Fruit fly (Drosophila melanogaster): ENCODE data around the gene Jon65Aii.

The Jon65Aii gene

dm6 chr3L:6085988-6086387, 33.9 kb downstream of the Jon65Aii start:
- TF ChIP-seq ERR (GFP tag; optimal IDR thresholded peaks at IDR 0.05) (no peak), Elba2 (GFP tag; optimal IDR thresholded peaks at IDR 0.05) (no peak), tin (GFP tag; optimal IDR thresholded peaks at IDR 0.05) (no peak), CG12071 (GFP tag; optimal IDR thresholded peaks at IDR 0.05) (no peak), Optix (GFP tag; IDR thresholded peaks at IDR 0.05) (no peak), slbo (GFP tag; IDR thresholded peaks at IDR 0.05) (peak; percentile 68), CG6175 (GFP tag; IDR thresholded peaks at IDR 0.05) (no peak), CG1529 (GFP tag; optimal IDR thresholded peaks at IDR 0.05) (no peak), kah (GFP tag; optimal IDR thresholded peaks at IDR 0.05) (no peak), CG31441 (GFP tag; IDR thresholded peaks at IDR 0.05) (0 out of 2 replicates have a peak, but pooled peaks have one; percentile 11), Taf1 (GFP tag; IDR thresholded peaks at IDR 0.05) (no peak), Xrp1 (GFP tag; IDR thresholded peaks at IDR 0.05) (peak; percentile 40; the same call in 1 of the 2 replicates), sens (GFP tag) (peak; percentile 69), h (optimal IDR thresholded peaks at IDR 0.05) (no peak), Camta (GFP tag; optimal IDR thresholded peaks at IDR 0.05) (peak; percentile 51), CG8290 (GFP tag; optimal IDR thresholded peaks at IDR 0.05) (no peak), CG8290 (tag; optimal IDR thresholded peaks at IDR 0.05) (peak in 1 of 2 experiments; percentile 5), HLH3B (GFP tag; IDR thresholded peaks at IDR 0.05) (no peak), Hmr (GFP tag; optimal IDR thresholded peaks at IDR 0.05) (peak; percentile 38), B-H1 (GFP tag; IDR thresholded peaks at IDR 0.05) (no peak), CG13123 (GFP tag; optimal IDR thresholded peaks at IDR 0.05) (no peak), CG9876 (GFP tag; optimal IDR thresholded peaks at IDR 0.05) (no peak), usp (GFP tag; optimal IDR thresholded peaks at IDR 0.05) (no peak), Nf-YB (GFP tag; optimal IDR thresholded peaks at IDR 0.05) (no peak), CG30431 (GFP tag; optimal IDR thresholded peaks at IDR 0.05) (no peak), Side (GFP tag; optimal IDR thresholded peaks at IDR 0.05) (no peak), Sry-β (GFP tag; optimal IDR thresholded peaks at IDR 0.05) (no peak), danr (GFP tag; IDR thresholded peaks at IDR 0.05) (no peak), CG14441 (GFP tag; IDR thresholded peaks at IDR 0.05) (no peak), Six4 (GFP tag; optimal IDR thresholded peaks at IDR 0.05) (no peak), trem (tag; optimal IDR thresholded peaks at IDR 0.05) (no peak), CG13775 (GFP tag; optimal IDR thresholded peaks at IDR 0.05) (no peak), CG11093 (GFP tag; IDR thresholded peaks at IDR 0.05) (no peak), CG8944 (GFP tag; optimal IDR thresholded peaks at IDR 0.05) (no peak), CG32532 (GFP tag; IDR thresholded peaks at IDR 0.05) (no peak), Ravus (GFP tag; IDR thresholded peaks at IDR 0.05) (no peak), her (GFP tag; optimal IDR thresholded peaks at IDR 0.05) (no peak), Doc2 (GFP tag; IDR thresholded peaks at IDR 0.05) (no peak), CG2202 (tag; optimal IDR thresholded peaks at IDR 0.05) (no peak), pum (GFP tag; optimal IDR thresholded peaks at IDR 0.05) (peak; percentile 22), CkIIα-i1 (GFP tag; IDR thresholded peaks at IDR 0.05) (no peak), CG15269 (tag; optimal IDR thresholded peaks at IDR 0.05) (peak; percentile 41), ftz-f1 (GFP tag; optimal IDR thresholded peaks at IDR 0.05) (no peak), CG33557 (GFP tag; optimal IDR thresholded peaks at IDR 0.05) (no peak), CG6689 (GFP tag; IDR thresholded peaks at IDR 0.05) (no peak), Dad (GFP tag; optimal IDR thresholded peaks at IDR 0.05) (no peak), abd-A (tag; optimal IDR thresholded peaks at IDR 0.05) (no peak), H2.0 (GFP tag; IDR thresholded peaks at IDR 0.05) (no peak; the same call in 1 of the 2 replicates), CG5953 (GFP tag; IDR thresholded peaks at IDR 0.05) (no peak), CG17802 (tag; optimal IDR thresholded peaks at IDR 0.05) (no peak), zfh1 (GFP tag; IDR thresholded peaks at IDR 0.05) (no peak), Drgx (GFP tag; IDR thresholded peaks at IDR 0.05) (no peak), Adf1 (GFP tag; IDR thresholded peaks at IDR 0.05) (no peak), pnt (GFP tag; optimal IDR thresholded peaks at IDR 0.05) (peak; percentile 12)

Data from whole organism, embryonic.